Worm (Caenorhabditis elegans): ENCODE measurements around the gene Y8A9A.2.

- TF ChIP-seq him-1 (tag; optimal IDR thresholded peaks at IDR 0.05) (no peak), dao-5 (tag; optimal IDR thresholded peaks at IDR 0.05) (no peak)
These were observed 25.8 kb downstream of the Y8A9A.2 start, which contains the start of gene F54D10.7 for ce11 chrII:3821248-3821647.

Data from whole organism, L4/young adult.